Worm (Caenorhabditis elegans) whole organism, young adult: ENCODE results near the gene C25H3.11.

Experiments
- B0035.1 ChIP-seq: sonication (generic microtip); optimal IDR thresholded peaks from 2 replicates; lab custom pipeline; 2016; ENCODE audit warnings: missing genetic modification characterization, mild to moderate bottlenecking, missing compliant biosample characterization, missing genotype, missing genetic modification reagents
- B0336.3 ChIP-seq: fragments of 200-800 bp; sonication (Bioruptor generic); IDR thresholded peaks from 2 replicates; pipeline ENCODE4 v1.3.6; 2022; ENCODE audit warnings: missing genetic modification characterization, missing compliant biosample characterization
- C06A6.2 ChIP-seq: fragments of 200-800 bp; sonication (Bioruptor generic); conservative IDR thresholded peaks from 2 replicates; pipeline ENCODE4 v1.3.6; 2022; ENCODE audit warnings: missing genetic modification characterization, missing compliant biosample characterization
- F10E7.11 ChIP-seq: sonication (generic microtip); optimal IDR thresholded peaks from 2 replicates; lab custom pipeline; 2017; ENCODE audit warnings: mild to moderate bottlenecking, missing genetic modification characterization, moderate library complexity, missing compliant biosample characterization
- F37B4.10 ChIP-seq: fragments of 200-800 bp; sonication (Bioruptor generic); IDR thresholded peaks from 2 replicates; pipeline ENCODE4 v1.3.6; 2022; ENCODE audit warnings: missing genetic modification characterization, missing compliant biosample characterization
- F52B5.7 ChIP-seq: sonication (generic microtip); optimal IDR thresholded peaks from 2 replicates; lab custom pipeline; 2016; ENCODE audit warnings: mild to moderate bottlenecking, missing genetic modification characterization, missing compliant biosample characterization
- F57A8.1 ChIP-seq: fragments of 200-800 bp; sonication (Bioruptor generic); optimal IDR thresholded peaks from 2 replicates; lab custom pipeline; 2018; ENCODE audit warnings: mild to moderate bottlenecking, missing genetic modification characterization, moderate library complexity, missing compliant biosample characterization
- F57C9.4 ChIP-seq: sonication (generic microtip); optimal IDR thresholded peaks from 2 replicates; lab custom pipeline; 2017; ENCODE audit warnings: mild to moderate bottlenecking, missing genetic modification characterization, missing compliant biosample characterization
- K12H6.12 ChIP-seq: fragments of 200-800 bp; sonication (Bioruptor generic); optimal IDR thresholded peaks from 2 replicates; lab custom pipeline; 2018; ENCODE audit warnings: mild to moderate bottlenecking, missing genetic modification characterization, missing compliant biosample characterization
- T07F8.4 ChIP-seq: sonication (generic microtip); optimal IDR thresholded peaks from 2 replicates; lab custom pipeline; 2016; ENCODE audit warnings: mild to moderate bottlenecking, missing genetic modification characterization, moderate library complexity, missing compliant biosample characterization
- T26A5.8 ChIP-seq: sonication (generic microtip); optimal IDR thresholded peaks from 2 replicates; lab custom pipeline; 2016; ENCODE audit warnings: missing genetic modification characterization, missing compliant biosample characterization
- Y67H2A.10 ChIP-seq: fragments of 200-800 bp; sonication (Bioruptor generic); conservative IDR thresholded peaks from 2 replicates; pipeline ENCODE4 v1.3.6; 2022; ENCODE audit warnings: missing genetic modification reagents, missing genetic modification characterization, missing compliant biosample characterization
- Y79H2A.3 ChIP-seq: fragments of 200-800 bp; sonication (Bioruptor generic); conservative IDR thresholded peaks from 2 replicates; pipeline ENCODE4 v1.3.6; 2022; ENCODE audit warnings: missing genetic modification reagents, missing genetic modification characterization, missing compliant biosample characterization
- ZK185.1 ChIP-seq: sonication (generic microtip); optimal IDR thresholded peaks from 2 replicates; lab custom pipeline; 2016; ENCODE audit warnings: mild to moderate bottlenecking, missing genetic modification characterization, missing compliant biosample characterization; ENCODE audit not compliant: poor library complexity, severe bottlenecking
- athp-1 ChIP-seq: sonication (generic microtip); optimal IDR thresholded peaks from 2 replicates; lab custom pipeline; 2017; ENCODE audit warnings: mild to moderate bottlenecking, missing genetic modification characterization, missing compliant biosample characterization
- attf-5 ChIP-seq: fragments of 200-800 bp; sonication (Bioruptor generic); optimal IDR thresholded peaks from 2 replicates; lab custom pipeline; 2018; ENCODE audit warnings: mild to moderate bottlenecking, missing genetic modification characterization, missing compliant biosample characterization
- ceh-27 ChIP-seq: fragments of 200-800 bp; sonication (Bioruptor generic); optimal IDR thresholded peaks from 2 replicates; lab custom pipeline; 2018; ENCODE audit warnings: mild to moderate bottlenecking, missing genetic modification characterization, moderate library complexity, missing compliant biosample characterization
- ceh-58 ChIP-seq: fragments of 200-800 bp; sonication (Bioruptor generic); IDR thresholded peaks from 2 replicates; pipeline ENCODE4 v1.3.6; 2022; ENCODE audit warnings: missing genetic modification characterization, missing compliant biosample characterization
- ceh-79 ChIP-seq: sonication (generic microtip); optimal IDR thresholded peaks from 2 replicates; lab custom pipeline; 2017; ENCODE audit warnings: mild to moderate bottlenecking, missing genetic modification characterization, missing compliant biosample characterization
- chd-7 ChIP-seq: sonication (generic microtip); optimal IDR thresholded peaks from 2 replicates; lab custom pipeline; 2016; ENCODE audit warnings: mild to moderate bottlenecking, missing genetic modification characterization, moderate library complexity, missing compliant biosample characterization
- efl-1 ChIP-seq: fragments of 150-350 bp; optimal IDR thresholded peaks from 2 replicates; lab custom pipeline; 2014; ENCODE audit warnings: missing biosample characterization, missing genetic modification reagents, missing genetic modification characterization
- egl-44 ChIP-seq: fragments of 200-800 bp; sonication (Bioruptor generic); IDR thresholded peaks from 2 replicates; pipeline ENCODE4 v1.3.6; 2022; ENCODE audit warnings: missing genetic modification reagents, missing genetic modification characterization, missing compliant biosample characterization
- egrh-3 ChIP-seq: fragments of 200-800 bp; sonication (Bioruptor generic); IDR thresholded peaks from 2 replicates; pipeline ENCODE4 v1.3.6; 2022; ENCODE audit warnings: missing genetic modification reagents, missing genetic modification characterization, missing compliant biosample characterization
- ets-4 ChIP-seq: fragments of 200-800 bp; sonication (Bioruptor generic); optimal IDR thresholded peaks from 2 replicates; lab custom pipeline; 2018; ENCODE audit warnings: mild to moderate bottlenecking, missing genetic modification characterization, missing compliant biosample characterization
- him-1 ChIP-seq: sonication (generic microtip); optimal IDR thresholded peaks from 2 replicates; lab custom pipeline; 2016; ENCODE audit warnings: missing genotype, missing genetic modification reagents, missing genetic modification characterization, missing compliant biosample characterization
- hlh-12 ChIP-seq: sonication (generic microtip); optimal IDR thresholded peaks from 2 replicates; lab custom pipeline; 2016; ENCODE audit warnings: missing genetic modification characterization, missing compliant biosample characterization
- hmg-1.2 ChIP-seq: fragments of 200-800 bp; sonication (Bioruptor generic); IDR thresholded peaks from 2 replicates; pipeline ENCODE4 v1.3.6; 2022; ENCODE audit warnings: missing genetic modification reagents, missing genetic modification characterization, missing compliant biosample characterization
- lag-1 ChIP-seq: fragments of 200-800 bp; sonication (Bioruptor generic); IDR thresholded peaks from 2 replicates; pipeline ENCODE4 v1.3.6; 2022; ENCODE audit warnings: missing genetic modification reagents, missing genetic modification characterization, missing compliant biosample characterization
- lin-35 ChIP-seq, 3 experiments: fragments of 150-350 bp in 2 of 3; sonication (generic microtip) in 1 of 3; optimal IDR thresholded peaks; 2 replicates each; lab custom pipeline; 2014 to 2018; ENCODE audit warnings: missing biosample characterization in 3 of 3, missing genetic modification characterization in 3 of 3, missing genetic modification reagents in 3 of 3
- lsl-1 ChIP-seq: fragments of 200-800 bp; sonication (Bioruptor generic); optimal IDR thresholded peaks from 2 replicates; lab custom pipeline; 2018; ENCODE audit warnings: mild to moderate bottlenecking, missing genetic modification characterization, moderate library complexity, missing compliant biosample characterization
- madf-3 ChIP-seq: fragments of 200-800 bp; sonication (Bioruptor generic); IDR thresholded peaks from 2 replicates; pipeline ENCODE4 v1.3.6; 2022; ENCODE audit warnings: missing genetic modification reagents, missing genetic modification characterization, missing compliant biosample characterization
- madf-6 ChIP-seq: fragments of 200-800 bp; sonication (Bioruptor generic); IDR thresholded peaks from 2 replicates; pipeline ENCODE4 v1.3.6; 2022; ENCODE audit warnings: missing genetic modification reagents, missing genetic modification characterization, missing compliant biosample characterization
- mes-4 ChIP-seq: sonication (generic microtip); optimal IDR thresholded peaks from 2 replicates; lab custom pipeline; 2016; ENCODE audit warnings: missing genotype, missing genetic modification characterization, missing compliant biosample characterization
- nfya-1 ChIP-seq: sonication (generic microtip); optimal IDR thresholded peaks from 2 replicates; lab custom pipeline; 2017; ENCODE audit warnings: antibody characterized with exemption, missing compliant biosample characterization, missing genetic modification characterization, borderline replicate concordance; ENCODE audit not compliant: insufficient read depth
- nhr-120 ChIP-seq: fragments of 200-800 bp; sonication (Bioruptor generic); IDR thresholded peaks from 2 replicates; pipeline ENCODE4 v1.3.6; 2022; ENCODE audit warnings: missing genetic modification characterization, missing compliant biosample characterization
- nhr-179 ChIP-seq: sonication (generic microtip); optimal IDR thresholded peaks from 2 replicates; lab custom pipeline; 2016; ENCODE audit warnings: mild to moderate bottlenecking, missing genetic modification characterization, missing compliant biosample characterization
- nhr-80 ChIP-seq: sonication (generic microtip); optimal IDR thresholded peaks from 2 replicates; lab custom pipeline; 2016; ENCODE audit warnings: missing genetic modification characterization, missing compliant biosample characterization
- rec-8 ChIP-seq, 2 experiments: sonication (generic microtip); optimal IDR thresholded peaks; 2 replicates each; lab custom pipeline; 2016; ENCODE audit warnings: mild to moderate bottlenecking in 2 of 2, missing genetic modification characterization in 2 of 2, missing genetic modification reagents in 2 of 2, missing genotype in 2 of 2, missing biosample characterization in 1 of 2, missing compliant biosample characterization in 1 of 2, moderate library complexity in 1 of 2
- repo-1 ChIP-seq: sonication (generic microtip); optimal IDR thresholded peaks from 2 replicates; lab custom pipeline; 2017; ENCODE audit warnings: mild to moderate bottlenecking, missing genetic modification characterization, missing compliant biosample characterization
- rpc-1 ChIP-seq, 2 experiments: fragments of 150-350 bp in 1 of 2; sonication (generic microtip) in 1 of 2; optimal IDR thresholded peaks; 2 replicates each; lab custom pipeline; 2014 to 2018; ENCODE audit warnings: missing biosample characterization in 1 of 2, missing genetic modification characterization in 1 of 2, missing genetic modification reagents in 1 of 2, missing genotype in 1 of 2
- sdz-38 ChIP-seq: sonication (generic microtip); optimal IDR thresholded peaks from 2 replicates; lab custom pipeline; 2016; ENCODE audit warnings: missing genotype, missing genetic modification characterization, missing compliant biosample characterization
- tbp1 ChIP-seq: fragments of 200-800 bp; sonication (Bioruptor generic); optimal IDR thresholded peaks from 2 replicates; lab custom pipeline; 2018; ENCODE audit warnings: mild to moderate bottlenecking, missing genetic modification characterization, missing compliant biosample characterization
- tbx-9 ChIP-seq: sonication (generic microtip); optimal IDR thresholded peaks from 2 replicates; lab custom pipeline; 2016; ENCODE audit warnings: borderline replicate concordance, missing genetic modification characterization, inconsistent platforms, missing compliant biosample characterization
- unc-130 ChIP-seq: sonication (generic microtip); optimal IDR thresholded peaks from 2 replicates; lab custom pipeline; 2016; ENCODE audit warnings: missing genetic modification reagents, missing genetic modification characterization, missing compliant biosample characterization

The C25H3.11 gene

ce11 chrII:5730343-5731083 lies 41.7 kb upstream of the C25H3.11 start, which contains the start of the genes C18A3.7 and C18A3.11:
TSS of gene C18A3.7 (minus strand) at chrII:5730443.
TSS of gene C18A3.11 (plus strand) at chrII:5731033.
- no peak for TF ChIP-seq lag-1 (GFP tag; lab: Robert Waterston, UW)
- no peak for TF ChIP-seq him-1 (tag; lab: Kevin White, UChicago)
- TF ChIP-seq F10E7.11 (tag; lab: Kevin White, UChicago), result no peak
- TF ChIP-seq ceh-58 (GFP tag; lab: Robert Waterston, UW), result no peak
- no peak for TF ChIP-seq lsl-1
- no peak for TF ChIP-seq Y79H2A.3 (GFP tag; lab: Robert Waterston, UW)
- TF ChIP-seq ets-4, result no peak
- TF ChIP-seq madf-6 (GFP tag; lab: Robert Waterston, UW), result no peak
- no peak for TF ChIP-seq nhr-179 (tag; lab: Kevin White, UChicago)
- TF ChIP-seq nhr-120 (GFP tag; lab: Robert Waterston, UW), result no peak
- no peak for TF ChIP-seq T26A5.8 (tag; lab: Kevin White, UChicago)
- TF ChIP-seq unc-130 (GFP tag; lab: Kevin White, UChicago), result no peak
- no peak for TF ChIP-seq rec-8 (tag; optimal IDR thresholded peaks at IDR 0.05; lab: Kevin White, UChicago)
- no peak for TF ChIP-seq mes-4 (tag; lab: Kevin White, UChicago)
- TF ChIP-seq tbp1 (GFP tag; lab: Kevin White, UChicago), result no peak
- no peak for TF ChIP-seq madf-3 (GFP tag; lab: Robert Waterston, UW)
- no peak for TF ChIP-seq F57A8.1 (GFP tag; lab: Kevin White, UChicago)

- TF ChIP-seq mes-4 (tag; lab: Kevin White, UChicago) (no peak), nfya-1 (tag; lab: Kevin White, UChicago) (no peak), lag-1 (GFP tag; lab: Robert Waterston, UW) (no peak), Y67H2A.10 (GFP tag; lab: Robert Waterston, UW) (no peak), F37B4.10 (GFP tag; lab: Robert Waterston, UW) (no peak), B0336.3 (no peak), efl-1 (GFP tag; lab: Kevin White, UChicago) (no peak), sdz-38 (tag; lab: Kevin White, UChicago) (no peak)
Measured at ce11 chrII:5727707-5728106, 38.9 kb upstream of the C25H3.11 start, which contains the start of gene rab-3. TSS of gene rab-3 (minus strand) at chrII:5727853.

ce11 chrII:5725094-5725493 lies 36.3 kb upstream of the C25H3.11 start:
- no peak for TF ChIP-seq athp-1
- TF ChIP-seq egrh-3 (GFP tag; lab: Robert Waterston, UW), result no peak
- no peak for TF ChIP-seq hlh-12 (tag; lab: Kevin White, UChicago)
- no peak for TF ChIP-seq chd-7 (tag; lab: Kevin White, UChicago)
- TF ChIP-seq nhr-80 (tag; lab: Kevin White, UChicago), result no peak
- TF ChIP-seq rec-8 (tag; optimal IDR thresholded peaks at IDR 0.05; lab: Kevin White, UChicago), result no peak
- peak in 1 of 3 experiments; percentile 36 for TF ChIP-seq lin-35 (GFP tag; optimal IDR thresholded peaks at IDR 0.05; lab: Kevin White, UChicago)
- TF ChIP-seq T07F8.4 (tag; lab: Kevin White, UChicago), result no peak
- peak; percentile 34 for TF ChIP-seq ceh-27
- TF ChIP-seq ceh-79, result no peak
- TF ChIP-seq B0035.1, result no peak
- no peak for TF ChIP-seq F57C9.4 (tag; lab: Kevin White, UChicago)
- TF ChIP-seq K12H6.12, result peak; percentile 60
- no peak for TF ChIP-seq tbx-9
- TF ChIP-seq F52B5.7 (tag; lab: Kevin White, UChicago), result no peak
- TF ChIP-seq attf-5 (GFP tag; lab: Kevin White, UChicago), result no peak
- TF ChIP-seq C06A6.2 (GFP tag; lab: Robert Waterston, UW), result no peak
- no peak for TF ChIP-seq ets-4
- no peak for TF ChIP-seq efl-1 (GFP tag; lab: Kevin White, UChicago)
- TF ChIP-seq repo-1 (tag; lab: Kevin White, UChicago), result no peak
- peak; percentile 46 for TF ChIP-seq ZK185.1 (tag; lab: Kevin White, UChicago)
- no peak for TF ChIP-seq tbp1 (GFP tag; lab: Kevin White, UChicago)
- no peak for TF ChIP-seq egl-44 (GFP tag; lab: Robert Waterston, UW)
- TF ChIP-seq hmg-1.2, result peak; percentile 28; the same call in 1 of the 2 replicates
- no peak for TF ChIP-seq rpc-1 (optimal IDR thresholded peaks at IDR 0.05; lab: Kevin White, UChicago)
- TF ChIP-seq rpc-1 (tag; optimal IDR thresholded peaks at IDR 0.05; lab: Kevin White, UChicago), result no peak
